Worm (Caenorhabditis elegans) whole organism, late embryonic: ENCODE results near the gene F37C4.8.

Source experiments
- K09A11.1 ChIP-seq: sonication (generic microtip); optimal IDR thresholded peaks from 2 replicates; lab custom pipeline; 2017; ENCODE audit warnings: antibody characterized with exemption, mild to moderate bottlenecking, missing genetic modification characterization, missing compliant biosample characterization; ENCODE audit not compliant: insufficient read depth
- ama-1 ChIP-seq: fragments of 150-350 bp; optimal IDR thresholded peaks from 2 replicates; lab custom pipeline; 2014
- ceh-14 ChIP-seq: sonication (generic microtip); optimal IDR thresholded peaks from 2 replicates; lab custom pipeline; 2016; ENCODE audit warnings: missing genotype, missing genetic modification characterization, missing compliant biosample characterization
- ceh-2 ChIP-seq: sonication (generic microtip); optimal IDR thresholded peaks from 2 replicates; lab custom pipeline; 2016; ENCODE audit warnings: missing genotype, missing genetic modification characterization, missing compliant biosample characterization
- ceh-31 ChIP-seq: sonication (generic microtip); optimal IDR thresholded peaks from 2 replicates; lab custom pipeline; 2016; ENCODE audit warnings: missing genetic modification characterization, missing compliant biosample characterization
- ceh-34 ChIP-seq: sonication (generic microtip); optimal IDR thresholded peaks from 2 replicates; lab custom pipeline; 2016; ENCODE audit warnings: mild to moderate bottlenecking, missing genetic modification characterization, missing compliant biosample characterization
- dmd-4 ChIP-seq: sonication (generic microtip); optimal IDR thresholded peaks from 2 replicates; lab custom pipeline; 2016; ENCODE audit warnings: borderline replicate concordance, missing genetic modification characterization, missing compliant biosample characterization
- ets-4 ChIP-seq: sonication (generic microtip); optimal IDR thresholded peaks from 2 replicates; lab custom pipeline; 2016; ENCODE audit warnings: missing genetic modification characterization, missing compliant biosample characterization
- fax-1 ChIP-seq: sonication (generic microtip); optimal IDR thresholded peaks from 2 replicates; lab custom pipeline; 2016; ENCODE audit warnings: missing genotype, missing genetic modification characterization, missing compliant biosample characterization
- hlh-30 ChIP-seq: sonication (generic microtip); optimal IDR thresholded peaks from 2 replicates; lab custom pipeline; 2017; ENCODE audit warnings: antibody characterized with exemption, missing genetic modification characterization, missing compliant biosample characterization; ENCODE audit not compliant: insufficient read depth
- pax-1 ChIP-seq: fragments of 150-350 bp; optimal IDR thresholded peaks from 2 replicates; lab custom pipeline; 2014; ENCODE audit warnings: missing biosample characterization, missing genetic modification characterization
- rnt-1 ChIP-seq: sonication (generic microtip); optimal IDR thresholded peaks from 2 replicates; lab custom pipeline; 2016; ENCODE audit warnings: missing genetic modification characterization, missing compliant biosample characterization

DNA sequence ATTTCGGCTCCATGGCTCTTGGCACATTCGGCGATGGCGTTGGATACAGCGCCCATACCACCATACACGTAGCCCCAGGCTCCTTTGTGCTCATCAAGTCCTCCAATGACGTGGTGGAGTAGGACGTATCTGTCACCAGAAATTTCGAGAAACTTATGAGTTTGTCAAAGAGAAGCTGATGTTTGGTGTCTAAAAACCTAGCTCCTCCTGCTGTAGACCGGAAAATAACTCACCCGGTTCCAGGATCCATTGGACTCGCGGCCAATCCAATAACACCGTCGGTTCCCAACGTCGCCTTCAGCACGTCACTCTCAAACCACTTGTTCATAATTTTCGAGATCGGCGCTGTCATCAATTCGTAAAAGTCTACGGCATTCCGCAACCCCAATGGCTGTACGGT, 4.1 kb downstream of the F37C4.8 start:
- no peak for TF ChIP-seq ceh-2 (tag; lab: Kevin White, UChicago)
- TF ChIP-seq dmd-4 (tag; lab: Kevin White, UChicago), result no peak
- no peak for TF ChIP-seq rnt-1 (tag; lab: Kevin White, UChicago)
- TF ChIP-seq K09A11.1 (tag; lab: Kevin White, UChicago), result no peak
- no peak for TF ChIP-seq fax-1 (tag; lab: Kevin White, UChicago)
- no peak for TF ChIP-seq ceh-31 (tag; lab: Kevin White, UChicago)
- no peak for TF ChIP-seq ets-4 (tag; lab: Kevin White, UChicago)
- no peak for TF ChIP-seq pax-1 (tag; lab: Kevin White, UChicago)
- no peak for TF ChIP-seq hlh-30 (tag; lab: Kevin White, UChicago)
- TF ChIP-seq ceh-34, result no peak
- no peak for TF ChIP-seq ama-1 (lab: Kevin White, UChicago)
- TF ChIP-seq ceh-14 (tag; lab: Kevin White, UChicago), result no peak
